Worm (Caenorhabditis elegans): Measurements from ENCODE around the gene ark-1.

Gene ark-1

ce11 chrIV:12594574-12594973 lies 36.2 kb downstream of the ark-1 start (continued):
- TF ChIP-seq unc-130 (GFP tag; optimal IDR thresholded peaks at IDR 0.05) (peak; percentile 50), B0336.3 (GFP tag; IDR thresholded peaks at IDR 0.05) (peak; percentile 71), ccch-3 (GFP tag; optimal IDR thresholded peaks at IDR 0.05) (no peak), rpc-1 (optimal IDR thresholded peaks at IDR 0.05) (peak; percentile 84), rpc-1 (tag; optimal IDR thresholded peaks at IDR 0.05) (peak; percentile 90), F10E7.11 (tag; optimal IDR thresholded peaks at IDR 0.05) (no peak), aptf-3 (GFP tag; IDR thresholded peaks at IDR 0.05) (no peak), F57C9.4 (tag; optimal IDR thresholded peaks at IDR 0.05) (no peak), atf-7 (tag; optimal IDR thresholded peaks at IDR 0.05) (peak; percentile 52), let-526 (GFP tag; IDR thresholded peaks at IDR 0.05) (0 out of 2 replicates have a peak, but pooled peaks have one; percentile 44), nfya-2 (GFP tag; IDR thresholded peaks at IDR 0.05) (no peak), attf-6 (GFP tag; IDR thresholded peaks at IDR 0.05) (peak; percentile 66; the same call in 1 of the 2 replicates), lin-40 (tag; optimal IDR thresholded peaks at IDR 0.05) (peak; percentile 69), rec-8 (tag; optimal IDR thresholded peaks at IDR 0.05) (peak; percentile 68 to 84), repo-1 (tag; optimal IDR thresholded peaks at IDR 0.05) (peak; percentile 18), efl-1 (GFP tag; optimal IDR thresholded peaks at IDR 0.05) (peak; percentile 2), ceh-40 (GFP tag; IDR thresholded peaks at IDR 0.05) (0 out of 2 replicates have a peak, but pooled peaks have one; percentile 37), hmg-20 (GFP tag; IDR thresholded peaks at IDR 0.05) (0 out of 2 replicates have a peak, but pooled peaks have one; percentile 39), pha-4 (tag; optimal IDR thresholded peaks at IDR 0.05) (no peak), ceh-100 (GFP tag; IDR thresholded peaks at IDR 0.05) (peak; percentile 60), akir-1 (GFP tag; optimal IDR thresholded peaks at IDR 0.05) (peak; percentile 19), F23B12.7 (tag; optimal IDR thresholded peaks at IDR 0.05; ENCODE audit: insufficient read depth) (peak; percentile 89), lag-1 (GFP tag; IDR thresholded peaks at IDR 0.05) (no peak), rcor-1 (GFP tag; IDR thresholded peaks at IDR 0.05) (0 out of 2 replicates have a peak, but pooled peaks have one; percentile 20), nhr-90 (tag; optimal IDR thresholded peaks at IDR 0.05) (peak; percentile 78), snpc-1.3 (tag; optimal IDR thresholded peaks at IDR 0.05; ENCODE audit: insufficient read depth) (no peak), cebp-1 (GFP tag; IDR thresholded peaks at IDR 0.05) (peak; percentile 43), cebp-1 (tag; optimal IDR thresholded peaks at IDR 0.05) (peak; percentile 76), mcd-1 (GFP tag; IDR thresholded peaks at IDR 0.05) (peak; percentile 76), ztf-3 (GFP tag; optimal IDR thresholded peaks at IDR 0.05) (no peak), K12H6.12 (tag; optimal IDR thresholded peaks at IDR 0.05) (peak; percentile 58), Y67H2A.10 (GFP tag; conservative IDR thresholded peaks at IDR 0.05) (no peak), lir-1 (GFP tag; conservative IDR thresholded peaks at IDR 0.05) (no peak), cebp-2 (GFP tag; IDR thresholded peaks at IDR 0.05) (peak; percentile 45; the same call in 1 of the 2 replicates), hlh-12 (tag; optimal IDR thresholded peaks at IDR 0.05) (peak; percentile 1), madf-6 (GFP tag; IDR thresholded peaks at IDR 0.05) (peak; percentile 47; the same call in 1 of the 2 replicates), C06A6.2 (GFP tag; conservative IDR thresholded peaks at IDR 0.05) (0 out of 2 replicates have a peak, but pooled peaks have one; percentile 35), ztf-18 (tag; optimal IDR thresholded peaks at IDR 0.05) (peak; percentile 62), F33H1.4 (GFP tag; IDR thresholded peaks at IDR 0.05) (no peak; the same call in 1 of the 2 replicates), xnd-1 (tag; optimal IDR thresholded peaks at IDR 0.05) (no peak)

DNA sequence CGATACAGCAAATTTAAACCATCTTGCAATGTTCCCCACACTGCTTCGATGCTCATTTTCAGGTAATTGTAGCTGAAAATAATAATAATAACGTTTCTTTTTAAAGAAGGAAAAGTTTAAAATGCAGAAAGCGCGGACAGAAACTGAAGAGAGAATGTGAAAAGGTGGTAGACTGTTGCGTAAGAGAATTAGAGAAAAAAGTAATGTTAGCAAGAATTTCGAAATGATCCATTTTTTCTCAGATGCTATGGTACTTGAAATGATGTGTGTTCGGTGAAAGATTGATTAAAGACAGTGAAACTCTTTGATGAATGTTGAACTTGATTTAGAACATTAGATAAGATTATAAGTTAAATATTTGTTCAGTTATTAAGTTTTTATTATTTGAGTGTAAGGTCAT lies 40.4 kb downstream of the ark-1 start, which contains the start of gene cul-6:
Gene cul-6 (minus strand): TSS at position 79 of the 400 bp plus-strand sequence.
- TF ChIP-seq cebp-1 (GFP tag; IDR thresholded peaks at IDR 0.05) (no peak), cebp-1 (tag; optimal IDR thresholded peaks at IDR 0.05) (peak; percentile 55), ztf-26 (tag; optimal IDR thresholded peaks at IDR 0.05) (no peak)

Data from whole organism, young adult.